Worm (Caenorhabditis elegans): ENCODE measurements around the gene pals-17.
"Not testable (repeated sequence)": the region's sequence is repeated elsewhere in the genome, so short reads cannot be mapped to it uniquely, and the experiment has no call there.

pals-17 gene

ce11 chrIII:1380535-1381274 is 10.9 kb downstream of the pals-17 start, which contains the start of the genes pals-21 and Y82E9BR.6:
Gene pals-21, minus strand, starts transcription at chrIII:1380635.
Gene Y82E9BR.6, plus strand, starts transcription at chrIII:1381224.
- TF ChIP-seq tab-1 (GFP tag; IDR thresholded peaks at IDR 0.05) (no peak), flt-1 (GFP tag; IDR thresholded peaks at IDR 0.05) (no peak), med-1 (GFP tag; optimal IDR thresholded peaks at IDR 0.05; ENCODE audit: insufficient read depth) (no peak), cog-1 (tag; optimal IDR thresholded peaks at IDR 0.05) (no peak), T22C8.4 (GFP tag; IDR thresholded peaks at IDR 0.05) (no peak), klf-2 (GFP tag; conservative IDR thresholded peaks at IDR 0.05) (no peak), ztf-23 (GFP tag; IDR thresholded peaks at IDR 0.05) (no peak), ref-1 (GFP tag; conservative IDR thresholded peaks at IDR 0.05) (no peak), ztf-29 (GFP tag; IDR thresholded peaks at IDR 0.05) (no peak)

- TF ChIP-seq ztf-29 (GFP tag; IDR thresholded peaks at IDR 0.05); med-1 (GFP tag; optimal IDR thresholded peaks at IDR 0.05; ENCODE audit: insufficient read depth); cog-1 (tag; optimal IDR thresholded peaks at IDR 0.05): not testable (repeated sequence)
Observed at ce11 chrIII:1377903-1378302, 13.7 kb downstream of the pals-17 start, which contains the start of gene pals-40. Gene pals-40, minus strand, starts transcription at chrIII:1378003.

ce11 chrIII:1375491-1375890 is 16.2 kb downstream of the pals-17 start, which contains the start of gene Y82E9BR.10:
Gene Y82E9BR.10, minus strand, starts transcription at chrIII:1375591.
- TF ChIP-seq tab-1, flt-1, T22C8.4 (GFP tag; IDR thresholded peaks at IDR 0.05): not testable (repeated sequence)

- TF ChIP-seq ztf-29 (GFP tag; IDR thresholded peaks at IDR 0.05) (no peak), cog-1 (tag; optimal IDR thresholded peaks at IDR 0.05) (no peak)
Observed at ce11 chrIII:1374355-1374807, 17.3 kb downstream of the pals-17 start, which contains the start of gene Y82E9BR.20. Gene Y82E9BR.20, plus strand, starts transcription at chrIII:1374405.

ce11 chrIII:1372563-1372962 is 19.1 kb downstream of the pals-17 start:
- no peak for TF ChIP-seq cog-1 (tag; optimal IDR thresholded peaks at IDR 0.05)
- TF ChIP-seq ztf-23 (GFP tag; IDR thresholded peaks at IDR 0.05): no peak
- TF ChIP-seq ztf-29 (GFP tag; IDR thresholded peaks at IDR 0.05): no peak
- TF ChIP-seq tab-1 (GFP tag; IDR thresholded peaks at IDR 0.05): no peak
- no peak for TF ChIP-seq T22C8.4 (GFP tag; IDR thresholded peaks at IDR 0.05)
- TF ChIP-seq flt-1 (GFP tag; IDR thresholded peaks at IDR 0.05): no peak
- no peak for TF ChIP-seq ref-1 (GFP tag; conservative IDR thresholded peaks at IDR 0.05)
- TF ChIP-seq klf-2 (GFP tag; conservative IDR thresholded peaks at IDR 0.05): no peak

DNA sequence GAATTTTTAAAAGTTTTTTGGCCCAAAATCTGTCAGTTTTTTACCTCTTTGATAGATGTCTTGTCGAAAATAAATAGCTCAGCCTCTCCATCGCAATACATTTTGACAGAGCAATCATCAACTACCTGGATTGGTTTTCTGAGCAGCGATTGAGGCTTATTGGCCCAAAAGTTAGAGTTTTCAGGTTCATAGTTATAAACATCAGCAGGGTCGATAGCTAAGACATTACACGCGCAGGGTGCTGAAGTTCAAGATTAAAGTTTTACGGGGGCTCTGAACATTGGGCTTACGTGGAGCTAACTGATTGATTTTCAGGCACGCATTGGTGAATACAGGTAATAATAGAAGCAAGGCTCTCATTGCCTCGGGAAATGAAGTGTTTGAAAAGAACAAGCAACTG is 32.0 kb downstream of the pals-17 start, which contains the start of gene Y82E9BR.9:
TSS of gene Y82E9BR.9 (minus strand) at position 101 of the 400 bp plus-strand sequence.
- TF ChIP-seq klf-2 (GFP tag; conservative IDR thresholded peaks at IDR 0.05) (no peak), cog-1 (tag; optimal IDR thresholded peaks at IDR 0.05) (no peak), ztf-23 (GFP tag; IDR thresholded peaks at IDR 0.05) (no peak), tab-1 (GFP tag; IDR thresholded peaks at IDR 0.05) (no peak), T22C8.4 (GFP tag; IDR thresholded peaks at IDR 0.05) (no peak)

DNA sequence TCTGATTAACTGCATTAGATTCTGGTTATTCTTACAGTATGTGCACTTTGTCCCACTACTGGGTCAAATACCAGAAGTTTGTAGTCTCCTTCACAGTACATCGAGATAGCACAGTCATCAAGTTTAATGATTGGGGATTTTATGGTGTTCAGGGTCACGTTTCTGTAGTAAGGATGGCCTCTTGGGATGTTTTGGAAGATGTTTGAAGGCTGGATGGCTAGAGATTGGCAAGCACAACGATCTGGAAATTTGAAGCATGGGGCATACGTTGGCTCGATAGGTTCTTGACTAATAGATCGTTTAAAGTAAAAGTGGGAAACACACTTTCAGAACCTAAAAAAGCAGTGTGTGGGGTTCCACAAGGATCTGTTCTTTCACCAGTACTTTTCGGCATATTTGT is 33.7 kb downstream of the pals-17 start, which contains the start of gene Y82E9BR.8:
TSS of gene Y82E9BR.8 (minus strand) at position 101 of the 400 bp plus-strand sequence.
- not testable (repeated sequence) for TF ChIP-seq tab-1 (GFP tag; IDR thresholded peaks at IDR 0.05); ztf-29 (GFP tag; IDR thresholded peaks at IDR 0.05); med-1 (GFP tag; optimal IDR thresholded peaks at IDR 0.05; ENCODE audit: insufficient read depth)

DNA sequence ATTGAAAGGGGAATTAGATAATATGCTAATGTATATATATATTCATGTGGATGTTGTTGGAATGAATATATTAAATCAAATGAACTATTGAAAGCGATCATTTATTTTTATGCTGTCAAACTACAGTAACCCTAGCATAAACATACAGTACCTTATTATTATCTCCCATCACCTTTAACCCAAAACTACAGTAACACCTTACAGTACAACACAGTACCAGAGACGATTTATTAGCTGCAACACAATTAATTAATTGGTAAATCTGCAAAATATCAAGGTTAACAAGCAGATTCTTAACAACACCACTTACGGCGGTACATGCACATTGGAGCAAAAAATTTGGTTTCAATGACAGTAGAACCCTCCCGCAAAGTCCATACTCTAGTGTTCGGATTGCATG is 36.3 kb downstream of the pals-17 start, which contains the start of gene Y82E9BL.1:
TSS of gene Y82E9BL.1 (minus strand) at position 101 of the 400 bp plus-strand sequence.
- TF ChIP-seq tab-1 (GFP tag; IDR thresholded peaks at IDR 0.05) (no peak), klf-2 (GFP tag; conservative IDR thresholded peaks at IDR 0.05) (no peak), ztf-23 (GFP tag; IDR thresholded peaks at IDR 0.05) (no peak), ztf-29 (GFP tag; IDR thresholded peaks at IDR 0.05) (no peak), flt-1 (GFP tag; IDR thresholded peaks at IDR 0.05) (no peak), T22C8.4 (GFP tag; IDR thresholded peaks at IDR 0.05) (no peak), cog-1 (tag; optimal IDR thresholded peaks at IDR 0.05) (no peak), ref-1 (GFP tag; conservative IDR thresholded peaks at IDR 0.05) (no peak), med-1 (GFP tag; optimal IDR thresholded peaks at IDR 0.05; ENCODE audit: insufficient read depth) (no peak)

- TF ChIP-seq tab-1 (GFP tag; IDR thresholded peaks at IDR 0.05) (no peak), klf-2 (GFP tag; conservative IDR thresholded peaks at IDR 0.05) (no peak), cog-1 (tag; optimal IDR thresholded peaks at IDR 0.05) (no peak), T22C8.4 (GFP tag; IDR thresholded peaks at IDR 0.05) (no peak), ztf-23 (GFP tag; IDR thresholded peaks at IDR 0.05) (no peak), ref-1 (GFP tag; conservative IDR thresholded peaks at IDR 0.05) (no peak)
Observed at ce11 chrIII:1354523-1354922, 37.1 kb downstream of the pals-17 start.

DNA sequence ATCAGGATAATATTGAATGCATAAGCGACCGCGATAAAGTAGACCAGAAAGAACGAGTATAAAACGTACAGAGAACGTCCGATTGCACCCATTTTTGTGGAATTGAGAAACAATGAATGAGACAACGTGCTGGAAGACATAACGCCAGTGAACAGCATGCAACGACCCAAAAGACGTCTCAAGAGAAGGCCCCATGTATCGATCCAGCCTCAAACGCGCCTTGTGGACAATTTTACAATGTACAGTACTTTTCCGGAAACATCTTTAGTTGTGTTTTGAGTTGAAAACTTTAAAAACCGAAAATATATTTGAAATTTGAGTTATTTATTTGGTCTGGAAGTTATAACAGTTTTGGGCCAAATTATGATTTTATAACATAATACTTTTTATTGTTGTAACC is 40.9 kb downstream of the pals-17 start, which contains the start of gene Y82E9BL.3:
TSS of gene Y82E9BL.3 (minus strand) at position 101 of the 400 bp plus-strand sequence.
- no peak for TF ChIP-seq flt-1 (GFP tag; IDR thresholded peaks at IDR 0.05)
- TF ChIP-seq T22C8.4 (GFP tag; IDR thresholded peaks at IDR 0.05): no peak
- TF ChIP-seq klf-2 (GFP tag; conservative IDR thresholded peaks at IDR 0.05): no peak
- TF ChIP-seq tab-1 (GFP tag; IDR thresholded peaks at IDR 0.05): no peak
- no peak for TF ChIP-seq ref-1 (GFP tag; conservative IDR thresholded peaks at IDR 0.05)
- TF ChIP-seq ztf-29 (GFP tag; IDR thresholded peaks at IDR 0.05): no peak
- TF ChIP-seq cog-1 (tag; optimal IDR thresholded peaks at IDR 0.05): no peak
- TF ChIP-seq med-1 (GFP tag; optimal IDR thresholded peaks at IDR 0.05; ENCODE audit: insufficient read depth): no peak
- no peak for TF ChIP-seq ztf-23 (GFP tag; IDR thresholded peaks at IDR 0.05)
